Worm (Caenorhabditis elegans): ENCODE results near the gene F56D6.11.

DNA sequence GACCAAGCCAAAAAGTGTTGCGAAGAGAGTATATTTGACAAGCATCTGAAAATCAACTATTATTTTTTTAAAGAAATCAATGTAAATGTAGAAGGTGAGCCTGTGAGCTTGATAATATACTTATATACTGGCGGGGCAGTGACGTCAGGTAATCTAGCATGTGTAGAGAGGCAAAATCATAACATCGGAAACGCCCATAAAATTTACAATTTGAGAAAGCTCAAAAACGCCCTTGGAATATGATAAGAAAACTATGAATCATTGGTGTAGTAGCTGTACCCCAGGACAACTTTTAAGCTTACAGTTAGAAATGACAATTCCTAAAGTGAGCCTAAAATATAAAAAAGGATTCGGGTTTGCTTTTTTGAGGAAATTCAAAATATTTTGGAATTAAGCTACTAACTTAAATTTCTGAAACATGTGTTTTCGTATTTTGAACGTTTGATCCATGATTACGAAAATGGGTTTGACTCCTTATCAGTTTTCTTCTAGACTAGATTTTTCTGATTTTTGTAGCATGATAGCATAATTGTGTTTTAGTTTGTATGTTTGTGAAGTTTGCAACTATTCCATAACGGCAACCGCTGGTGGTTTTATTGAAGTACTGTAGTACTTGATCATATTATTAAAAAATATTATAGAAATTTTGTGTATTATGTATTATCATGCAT, 35.5 kb upstream of the F56D6.11 start, which contains the start of gene clec-174:
- TF ChIP-seq ama-1 (optimal IDR thresholded peaks at IDR 0.05) (no peak), hmg-4 (GFP tag; optimal IDR thresholded peaks at IDR 0.05) (no peak), hnd-1 (tag; optimal IDR thresholded peaks at IDR 0.05) (no peak), ets-7 (tag; optimal IDR thresholded peaks at IDR 0.05) (no peak)

All from whole organism, early embryonic.